Fruit fly (Drosophila melanogaster) whole organism, embryonic: ENCODE measurements around the gene CG10222.

ENCODE experiments used
- ATbp ChIP-seq: fragments of 200-800 bp; sonication (Bioruptor generic); optimal IDR thresholded peaks from 2 replicates; lab custom pipeline; 2017; ENCODE audit warnings: missing biosample characterization, mild to moderate bottlenecking, missing genetic modification characterization, missing genetic modification reagents
- Abd-B ChIP-seq: fragments of 200-800 bp; sonication (Bioruptor generic); optimal IDR thresholded peaks from 2 replicates; lab custom pipeline; 2018; ENCODE audit warnings: missing biosample characterization, mild to moderate bottlenecking, missing genetic modification characterization, moderate library complexity
- CG10274 ChIP-seq: fragments of 200-800 bp; sonication (Bioruptor generic); optimal IDR thresholded peaks from 3 replicates; lab custom pipeline; 2017; ENCODE audit warnings: missing biosample characterization, mild to moderate bottlenecking, missing genetic modification characterization
- CG10321 ChIP-seq: fragments of 200-800 bp; sonication (Bioruptor generic); IDR thresholded peaks from 2 replicates; pipeline ENCODE4 v1.3.6; 2022; ENCODE audit warnings: missing biosample characterization, missing genetic modification characterization
- CG10431 ChIP-seq: fragments of 200-800 bp; sonication (Bioruptor generic); optimal IDR thresholded peaks from 3 replicates; lab custom pipeline; 2018; ENCODE audit warnings: missing biosample characterization, mild to moderate bottlenecking, missing genetic modification characterization
- CG11398 ChIP-seq: fragments of 200-800 bp; sonication (Bioruptor generic); optimal IDR thresholded peaks from 2 replicates; lab custom pipeline; 2016; ENCODE audit warnings: missing biosample characterization, missing genetic modification characterization
- CG12659 ChIP-seq: fragments of 200-800 bp; sonication (Bioruptor generic); optimal IDR thresholded peaks from 3 replicates; lab custom pipeline; 2017; ENCODE audit warnings: mild to moderate bottlenecking, missing biosample characterization, missing genetic modification reagents, missing genetic modification characterization
- CG14710 ChIP-seq: fragments of 200-800 bp; sonication (Bioruptor generic); optimal IDR thresholded peaks from 3 replicates; lab custom pipeline; 2019; ENCODE audit warnings: missing biosample characterization, mild to moderate bottlenecking, missing genetic modification characterization, moderate library complexity
- CG14860 ChIP-seq: fragments of 200-800 bp; sonication (Bioruptor generic); IDR thresholded peaks from 3 replicates; pipeline ENCODE4 v1.3.6; 2022; ENCODE audit warnings: missing biosample characterization, missing genetic modification characterization; ENCODE audit not compliant: partially characterized antibody
- CG1602 ChIP-seq: fragments of 200-800 bp; sonication (Bioruptor generic); optimal IDR thresholded peaks from 3 replicates; lab custom pipeline; 2016; ENCODE audit warnings: missing biosample characterization, missing genetic modification characterization
- CG17612 ChIP-seq: fragments of 200-800 bp; sonication (Bioruptor generic); IDR thresholded peaks from 2 replicates; pipeline ENCODE4 v1.3.6; 2022; ENCODE audit warnings: missing biosample characterization, missing genetic modification characterization
- CG2202 ChIP-seq: fragments of 200-800 bp; sonication (Bioruptor generic); optimal IDR thresholded peaks from 2 replicates; lab custom pipeline; 2018; ENCODE audit warnings: missing biosample characterization, mild to moderate bottlenecking, missing genetic modification characterization
- CG2712 ChIP-seq: fragments of 200-800 bp; optimal IDR thresholded peaks from 3 replicates; lab custom pipeline; 2019; ENCODE audit warnings: missing biosample characterization, mild to moderate bottlenecking, missing genetic modification characterization, moderate library complexity
- CG2889 ChIP-seq: fragments of 200-800 bp; sonication (Bioruptor generic); IDR thresholded peaks from 3 replicates; pipeline ENCODE4 v1.3.6; 2022; ENCODE audit warnings: missing biosample characterization, missing genetic modification characterization
- CG31441 ChIP-seq: fragments of 200-800 bp; sonication (Bioruptor generic); IDR thresholded peaks from 2 replicates; pipeline ENCODE4 v1.3.6; 2022; ENCODE audit warnings: missing biosample characterization, missing genetic modification characterization
- CG3847 ChIP-seq: fragments of 200-800 bp; sonication (Bioruptor generic); IDR thresholded peaks from 2 replicates; pipeline ENCODE4 v1.3.6; 2022; ENCODE audit warnings: missing biosample characterization, missing genetic modification characterization
- CG4282 ChIP-seq: fragments of 200-800 bp; sonication (Bioruptor generic); optimal IDR thresholded peaks from 2 replicates; lab custom pipeline; 2016; ENCODE audit warnings: missing biosample characterization, missing genetic modification characterization
- CG43689 ChIP-seq: fragments of 200-800 bp; sonication (Bioruptor generic); IDR thresholded peaks from 2 replicates; pipeline ENCODE4 v1.3.6; 2022; ENCODE audit warnings: missing biosample characterization, missing genetic modification characterization
- CG7928 ChIP-seq: fragments of 200-800 bp; sonication (Bioruptor generic); optimal IDR thresholded peaks from 2 replicates; lab custom pipeline; 2017; ENCODE audit warnings: missing biosample characterization, mild to moderate bottlenecking, missing genetic modification characterization
- CG8359 ChIP-seq: fragments of 200-800 bp; sonication (Bioruptor generic); optimal IDR thresholded peaks from 2 replicates; lab custom pipeline; 2017; ENCODE audit warnings: missing biosample characterization, mild to moderate bottlenecking, missing genetic modification characterization, borderline replicate concordance
- CG9215 ChIP-seq: fragments of 200-800 bp; sonication (Bioruptor generic); IDR thresholded peaks from 2 replicates; pipeline ENCODE4 v1.3.6; 2022; ENCODE audit warnings: missing biosample characterization, missing genetic modification characterization
- CTCF ChIP-seq: fragments of 200-800 bp; sonication (Bioruptor generic); optimal IDR thresholded peaks from 2 replicates; lab custom pipeline; 2017; ENCODE audit warnings: missing biosample characterization, mild to moderate bottlenecking, missing genetic modification characterization, moderate library complexity
- Dp ChIP-seq: fragments of 200-800 bp; sonication (Bioruptor generic); optimal IDR thresholded peaks from 2 replicates; lab custom pipeline; 2018; ENCODE audit warnings: missing biosample characterization, mild to moderate bottlenecking, missing genetic modification characterization, moderate library complexity
- H15 ChIP-seq: fragments of 200-800 bp; sonication (Bioruptor generic); IDR thresholded peaks from 3 replicates; pipeline ENCODE4 v1.3.6; 2022; ENCODE audit warnings: missing biosample characterization, missing genetic modification characterization
- HLH54F ChIP-seq: fragments of 200-800 bp; sonication (Bioruptor generic); optimal IDR thresholded peaks from 3 replicates; lab custom pipeline; 2016; ENCODE audit warnings: missing biosample characterization, missing genetic modification characterization
- Nf-YC ChIP-seq: fragments of 200-800 bp; optimal IDR thresholded peaks from 3 replicates; lab custom pipeline; 2019; ENCODE audit warnings: missing biosample characterization, mild to moderate bottlenecking, missing genetic modification characterization, moderate library complexity
- PHDP ChIP-seq: fragments of 200-800 bp; sonication (Bioruptor generic); optimal IDR thresholded peaks from 3 replicates; lab custom pipeline; 2018; ENCODE audit warnings: missing biosample characterization, mild to moderate bottlenecking, missing genetic modification characterization, moderate library complexity
- Poxn ChIP-seq: fragments of 200-800 bp; sonication (Bioruptor generic); IDR thresholded peaks from 2 replicates; pipeline ENCODE4 v1.3.6; 2022; ENCODE audit warnings: missing biosample characterization, missing genetic modification characterization
- Spps ChIP-seq: fragments of 200-800 bp; sonication (Bioruptor generic); optimal IDR thresholded peaks from 2 replicates; lab custom pipeline; 2018; ENCODE audit warnings: missing biosample characterization, mild to moderate bottlenecking, missing genetic modification characterization
- Tbp ChIP-seq: fragments of >200 bp; optimal IDR thresholded peaks from 2 replicates; lab custom pipeline; 2018; ENCODE audit warnings: missing biosample characterization, missing genetic modification characterization
- ap ChIP-seq: fragments of 200-800 bp; sonication (Bioruptor generic); IDR thresholded peaks from 2 replicates; pipeline ENCODE4 v1.3.6; 2022; ENCODE audit warnings: missing biosample characterization, missing genetic modification characterization
- ase ChIP-seq: fragments of 200-800 bp; sonication (Bioruptor generic); IDR thresholded peaks from 3 replicates; pipeline ENCODE4 v1.3.6; 2022; ENCODE audit warnings: missing biosample characterization, missing genetic modification characterization
- crp ChIP-seq, 2 experiments: fragments of 200-800 bp; sonication (Bioruptor generic); optimal IDR thresholded peaks; 2 replicates in 1 of 2; 3 replicates in 1 of 2; lab custom pipeline; 2017; ENCODE audit warnings: missing biosample characterization in 2 of 2, missing genetic modification characterization in 2 of 2, mild to moderate bottlenecking in 1 of 2, moderate library complexity in 1 of 2
- disco-r ChIP-seq: fragments of 200-800 bp; sonication (Bioruptor generic); optimal IDR thresholded peaks from 2 replicates; lab custom pipeline; 2016; ENCODE audit warnings: missing biosample characterization, missing genetic modification characterization
- exex ChIP-seq: fragments of 200-800 bp; sonication (Bioruptor generic); optimal IDR thresholded peaks from 4 replicates; lab custom pipeline; 2018; ENCODE audit warnings: missing biosample characterization, mild to moderate bottlenecking, missing genetic modification characterization, moderate library complexity
- grn ChIP-seq: fragments of 200-800 bp; sonication (Bioruptor generic); optimal IDR thresholded peaks from 3 replicates; lab custom pipeline; 2017; ENCODE audit warnings: missing biosample characterization, missing genetic modification characterization
- hb ChIP-seq: fragments of 200-800 bp; sonication (Bioruptor generic); IDR thresholded peaks from 3 replicates; pipeline ENCODE4 v1.3.6; 2022; ENCODE audit warnings: missing biosample characterization, missing genetic modification characterization; ENCODE audit not compliant: partially characterized antibody
- her ChIP-seq: fragments of 200-800 bp; sonication (Bioruptor generic); optimal IDR thresholded peaks from 2 replicates; lab custom pipeline; 2016; ENCODE audit warnings: missing biosample characterization, missing genetic modification characterization
- insv ChIP-seq, 2 experiments: fragments of 200-800 bp; sonication (Bioruptor generic); optimal IDR thresholded peaks; 3 replicates each; lab custom pipeline; 2016 to 2018; ENCODE audit warnings: missing biosample characterization in 2 of 2, missing genetic modification characterization in 2 of 2
- knrl ChIP-seq: fragments of 200-800 bp; sonication (Bioruptor generic); IDR thresholded peaks from 3 replicates; pipeline ENCODE4 v1.3.6; 2022; ENCODE audit warnings: missing biosample characterization, missing genetic modification characterization; ENCODE audit not compliant: partially characterized antibody
- lola ChIP-seq, 3 experiments: fragments of >200 bp in 2 of 3; fragments of 200-800 bp in 1 of 3; sonication (Bioruptor generic) in 1 of 3; optimal IDR thresholded peaks; 2 replicates each; lab custom pipeline; 2017 to 2019; ENCODE audit warnings: missing biosample characterization in 3 of 3, missing genetic modification characterization in 3 of 3, mild to moderate bottlenecking in 1 of 3, moderate library complexity in 1 of 3
- nerfin-1 ChIP-seq: fragments of 200-800 bp; sonication (Bioruptor generic); optimal IDR thresholded peaks from 3 replicates; lab custom pipeline; 2019; ENCODE audit warnings: missing biosample characterization, mild to moderate bottlenecking, missing genetic modification characterization, moderate library complexity
- nerfin-2 ChIP-seq: fragments of 200-800 bp; sonication (Bioruptor generic); IDR thresholded peaks from 2 replicates; pipeline ENCODE4 v1.3.6; 2022; ENCODE audit warnings: missing biosample characterization, missing genetic modification characterization; ENCODE audit not compliant: partially characterized antibody
- odd ChIP-seq: fragments of 200-800 bp; sonication (Bioruptor generic); optimal IDR thresholded peaks from 2 replicates; lab custom pipeline; 2017; ENCODE audit warnings: missing biosample characterization, mild to moderate bottlenecking, missing genetic modification characterization
- phol ChIP-seq: fragments of 200-800 bp; sonication (Bioruptor generic); optimal IDR thresholded peaks from 3 replicates; lab custom pipeline; 2018; ENCODE audit warnings: missing biosample characterization, mild to moderate bottlenecking, missing genetic modification characterization, moderate library complexity
- row ChIP-seq: fragments of 200-800 bp; sonication (Bioruptor generic); IDR thresholded peaks from 3 replicates; pipeline ENCODE4 v1.3.6; 2022; ENCODE audit warnings: missing biosample characterization, missing genetic modification characterization
- sim ChIP-seq: fragments of 200-800 bp; sonication (Bioruptor generic); IDR thresholded peaks from 2 replicates; pipeline ENCODE4 v1.3.6; 2022; ENCODE audit warnings: missing biosample characterization, missing genetic modification characterization
- slbo ChIP-seq: fragments of 200-800 bp; sonication (Bioruptor generic); IDR thresholded peaks from 2 replicates; pipeline ENCODE4 v1.3.6; 2022; ENCODE audit warnings: missing biosample characterization, missing genetic modification characterization
- ssp ChIP-seq: fragments of 200-800 bp; sonication (Bioruptor generic); IDR thresholded peaks from 2 replicates; pipeline ENCODE4 v1.3.6; 2022; ENCODE audit warnings: missing biosample characterization, missing genetic modification characterization
- usp ChIP-seq: fragments of >200 bp; optimal IDR thresholded peaks from 2 replicates; lab custom pipeline; 2017; ENCODE audit warnings: missing biosample characterization, missing genetic modification characterization
- wor ChIP-seq: fragments of 200-800 bp; sonication (Bioruptor generic); IDR thresholded peaks from 2 replicates; pipeline ENCODE4 v1.3.6; 2022; ENCODE audit warnings: missing biosample characterization, missing genetic modification characterization
- zf30C ChIP-seq: fragments of 200-800 bp; sonication (Bioruptor generic); optimal IDR thresholded peaks from 3 replicates; lab custom pipeline; 2018; ENCODE audit warnings: missing biosample characterization, mild to moderate bottlenecking, missing genetic modification characterization

Gene CG10222

DNA sequence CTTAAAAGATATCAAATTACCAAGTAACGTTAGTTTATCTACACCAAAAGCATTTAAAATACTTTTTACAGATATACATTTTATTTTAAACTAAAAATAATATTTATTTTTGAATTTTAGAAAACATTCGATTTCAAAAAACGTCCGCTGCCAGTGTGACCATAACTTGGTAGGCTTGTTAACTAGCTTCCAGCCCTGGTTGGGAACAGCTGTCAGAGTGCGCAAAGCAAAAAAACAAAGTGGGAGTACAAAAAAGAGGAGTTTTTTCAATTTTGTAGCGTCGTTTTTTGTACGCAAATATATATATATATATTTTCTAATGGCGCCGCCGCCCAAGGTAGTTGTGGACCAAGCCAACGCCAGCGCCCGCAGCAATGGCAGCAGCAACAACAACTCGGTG, 30.1 kb upstream of the CG10222 start, which contains the start of gene cmb (continued):
- no peak for TF ChIP-seq CG2202 (tag; lab: Kevin White, UChicago)
- TF ChIP-seq CG14860 = no peak
- TF ChIP-seq exex (tag; lab: Kevin White, UChicago) = no peak
- TF ChIP-seq lola (GFP tag; optimal IDR thresholded peaks at IDR 0.05; lab: Kevin White, UChicago) = no peak
- no peak for TF ChIP-seq CG10274 (GFP tag; lab: Kevin White, UChicago)
- peak; percentile 38; the same call in 1 of the 3 replicates for TF ChIP-seq row (GFP tag; lab: Robert Waterston, UW)
- TF ChIP-seq CG2712 = peak; percentile 47
- TF ChIP-seq CG10321 (GFP tag; lab: Robert Waterston, UW) = no peak
- no peak for TF ChIP-seq nerfin-1 (tag; lab: Kevin White, UChicago)
- TF ChIP-seq CG11398 (GFP tag; lab: Kevin White, UChicago) = no peak
- TF ChIP-seq CG17612 (GFP tag; lab: Robert Waterston, UW) = no peak
- no peak for TF ChIP-seq insv (GFP tag; optimal IDR thresholded peaks at IDR 0.05; lab: Kevin White, UChicago)
- TF ChIP-seq Abd-B (GFP tag; lab: Kevin White, UChicago) = no peak
- no peak for TF ChIP-seq sim (GFP tag; lab: Robert Waterston, UW)
- TF ChIP-seq CG3847 = no peak
- TF ChIP-seq CG9215 (GFP tag; lab: Robert Waterston, UW) = no peak
- TF ChIP-seq knrl (GFP tag; lab: Robert Waterston, UW) = no peak
- no peak for TF ChIP-seq odd (GFP tag; lab: Kevin White, UChicago)
- no peak for TF ChIP-seq zf30C
- TF ChIP-seq ssp (GFP tag; lab: Robert Waterston, UW) = no peak
- TF ChIP-seq PHDP (tag; lab: Kevin White, UChicago) = no peak
- TF ChIP-seq wor = no peak
- TF ChIP-seq H15 = no peak
- no peak for TF ChIP-seq usp (GFP tag; lab: Kevin White, UChicago)
- peak; percentile 27 for TF ChIP-seq phol (tag; lab: Kevin White, UChicago)
- no peak for TF ChIP-seq ATbp (GFP tag; lab: Kevin White, UChicago)
- no peak for TF ChIP-seq CG8359 (GFP tag; lab: Kevin White, UChicago)
- peak; percentile 94 for TF ChIP-seq CG7928 (GFP tag; lab: Kevin White, UChicago)
- no peak for TF ChIP-seq HLH54F (GFP tag; lab: Kevin White, UChicago)
- no peak for TF ChIP-seq hb
- no peak for TF ChIP-seq CG1602 (GFP tag; lab: Kevin White, UChicago)
- no peak for TF ChIP-seq grn
- TF ChIP-seq CG4282 (GFP tag; lab: Kevin White, UChicago) = no peak
- no peak for TF ChIP-seq Nf-YC (tag; lab: Kevin White, UChicago)
- no peak for TF ChIP-seq nerfin-2 (GFP tag; lab: Robert Waterston, UW)
- TF ChIP-seq CG43689 (GFP tag; lab: Robert Waterston, UW) = no peak
- no peak for TF ChIP-seq ap (GFP tag; lab: Robert Waterston, UW)
- no peak for TF ChIP-seq Tbp (GFP tag; lab: Kevin White, UChicago)
- no peak for TF ChIP-seq Spps (tag; lab: Kevin White, UChicago)
- no peak for TF ChIP-seq CG31441 (GFP tag; lab: Robert Waterston, UW)
- TF ChIP-seq CG10431 = no peak
- TF ChIP-seq her (GFP tag; lab: Kevin White, UChicago) = no peak
- TF ChIP-seq Poxn (GFP tag; lab: Robert Waterston, UW) = no peak
- TF ChIP-seq CG12659 (GFP tag; lab: Kevin White, UChicago) = no peak
- no peak for TF ChIP-seq CG2889
- TF ChIP-seq CTCF (GFP tag; lab: Kevin White, UChicago) = peak; percentile 43
- peak; percentile 61 to 94 for TF ChIP-seq crp (GFP tag; optimal IDR thresholded peaks at IDR 0.05; lab: Kevin White, UChicago)
- TF ChIP-seq disco-r (GFP tag; lab: Kevin White, UChicago) = no peak
- no peak for TF ChIP-seq slbo (GFP tag; lab: Robert Waterston, UW)
- peak; percentile 75 for TF ChIP-seq Dp (GFP tag; lab: Kevin White, UChicago)
- no peak for TF ChIP-seq ase (GFP tag; lab: Robert Waterston, UW)
- peak; percentile 76 for TF ChIP-seq CG14710 (tag; lab: Kevin White, UChicago)
